Worm (Caenorhabditis elegans): Measurements from ENCODE around the gene nhr-43.
A peak's percentile ranks its signal among the peaks of the same experiment; 100 is the strongest.

DNA sequence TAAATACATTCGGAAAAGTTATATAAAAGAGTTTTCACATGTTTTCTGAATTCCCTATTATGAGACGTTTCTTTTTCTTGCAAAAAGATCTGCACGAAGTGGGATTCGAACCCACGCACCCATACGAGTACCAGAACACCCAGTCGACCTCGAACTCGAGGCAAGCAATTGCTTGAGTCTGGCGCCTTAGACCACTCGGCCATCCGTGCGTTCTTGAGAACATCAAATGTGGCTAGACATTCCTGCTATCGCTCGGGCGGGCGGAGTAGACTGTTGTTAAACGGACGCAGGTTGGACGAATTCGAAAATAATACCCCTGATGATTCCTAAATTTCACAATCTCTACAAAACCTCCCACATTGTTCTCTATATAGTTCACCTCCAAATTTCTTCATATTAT, 29.0 kb downstream of the nhr-43 start:
- peak; percentile 41 for TF ChIP-seq lin-39 (tag; optimal IDR thresholded peaks at IDR 0.05)
- TF ChIP-seq tbx-2 (tag; optimal IDR thresholded peaks at IDR 0.05): no peak
- TF ChIP-seq mdl-1 (tag; optimal IDR thresholded peaks at IDR 0.05): no peak
- no peak for TF ChIP-seq pqm-1 (tag; optimal IDR thresholded peaks at IDR 0.05)
- TF ChIP-seq lin-15B (tag; optimal IDR thresholded peaks at IDR 0.05): no peak
- no peak for TF ChIP-seq snpc-4 (tag; optimal IDR thresholded peaks at IDR 0.05)
- no peak for TF ChIP-seq nhr-237 (tag; optimal IDR thresholded peaks at IDR 0.05)
- TF ChIP-seq nhr-25 (tag; optimal IDR thresholded peaks at IDR 0.05): peak; percentile 56
- TF ChIP-seq unc-39 (tag; optimal IDR thresholded peaks at IDR 0.05): no peak

Measured in whole organism, L3 larva.